Worm (Caenorhabditis elegans) whole organism, L4 larva: ENCODE data around the gene C18F10.2.

Experiments
- D1046.2 ChIP-seq: fragments of 200-800 bp; sonication (Bioruptor generic); IDR thresholded peaks from 2 replicates; pipeline ENCODE4 v1.3.6; 2022; ENCODE audit warnings: missing genetic modification characterization, missing compliant biosample characterization
- F44E2.7 ChIP-seq: fragments of 200-800 bp; sonication (Bioruptor generic); IDR thresholded peaks from 2 replicates; pipeline ENCODE4 v2.1.2; 2022; ENCODE audit warnings: missing genetic modification characterization, missing compliant biosample characterization
- R02D3.7 ChIP-seq: fragments of 150-350 bp; sonication (generic microtip); optimal IDR thresholded peaks from 3 replicates; lab custom pipeline; 2014; ENCODE audit warnings: missing biosample characterization, missing genetic modification characterization
- T26A8.4 ChIP-seq: fragments of 200-800 bp; sonication (Bioruptor generic); IDR thresholded peaks from 2 replicates; pipeline ENCODE4 v1.3.6; 2022; ENCODE audit warnings: missing genetic modification characterization, missing compliant biosample characterization
- Y48G9A.11 ChIP-seq: fragments of 200-800 bp; sonication (Bioruptor generic); IDR thresholded peaks from 2 replicates; pipeline ENCODE4 v1.3.6; 2022; ENCODE audit warnings: missing genetic modification reagents, missing genetic modification characterization, missing compliant biosample characterization
- ZK546.5 ChIP-seq, 2 experiments: sonication (generic microtip); optimal IDR thresholded peaks; 2 replicates each; lab custom pipeline; 2017; ENCODE audit warnings: missing biosample characterization in 2 of 2, missing genetic modification characterization in 2 of 2
- aha-1 ChIP-seq: fragments of 150-350 bp; peaks from one replicate; lab custom pipeline; 2014; ENCODE audit warnings: missing biosample characterization, missing genetic modification characterization
- aly-2 ChIP-seq: sonication (generic microtip); optimal IDR thresholded peaks from 2 replicates; lab custom pipeline; 2018; ENCODE audit warnings: missing biosample characterization, missing genetic modification characterization
- attf-4 ChIP-seq: sonication (generic microtip); optimal IDR thresholded peaks from 3 replicates; lab custom pipeline; 2017; ENCODE audit warnings: missing biosample characterization, missing genetic modification characterization
- ceh-20 ChIP-seq: fragments of 200-800 bp; sonication (Bioruptor generic); IDR thresholded peaks from 2 replicates; pipeline ENCODE4 v1.3.6; 2022; ENCODE audit warnings: missing genetic modification reagents, missing genetic modification characterization, missing compliant biosample characterization
- ces-1 ChIP-seq: fragments of 150-350 bp; sonication (generic microtip); optimal IDR thresholded peaks from 4 replicates; lab custom pipeline; 2014; ENCODE audit warnings: missing biosample characterization, missing genetic modification reagents, missing genetic modification characterization
- ctbp-1 ChIP-seq: fragments of 200-800 bp; sonication (Bioruptor generic); IDR thresholded peaks from 2 replicates; pipeline ENCODE4 v1.3.6; 2022; ENCODE audit warnings: missing genetic modification reagents, missing genetic modification characterization, missing compliant biosample characterization
- daf-16 ChIP-seq, 3 experiments: sonication (generic microtip); optimal IDR thresholded peaks; 2 replicates each; lab custom pipeline; 2016 to 2017; ENCODE audit warnings: missing genetic modification characterization in 3 of 3, missing genetic modification reagents in 3 of 3, mild to moderate bottlenecking in 2 of 3, missing compliant biosample characterization in 2 of 3, missing biosample characterization in 1 of 3, moderate library complexity in 1 of 3
- dmd-6 ChIP-seq: fragments of 200-800 bp; sonication (Bioruptor generic); IDR thresholded peaks from 2 replicates; pipeline ENCODE4 v1.3.6; 2022; ENCODE audit warnings: missing genetic modification reagents, missing genetic modification characterization, missing compliant biosample characterization
- gei-8 ChIP-seq: fragments of 200-800 bp; sonication (Bioruptor generic); optimal IDR thresholded peaks from 2 replicates; lab custom pipeline; 2018; ENCODE audit warnings: mild to moderate bottlenecking, missing genetic modification characterization, missing compliant biosample characterization
- hif-1 ChIP-seq, 2 experiments: sonication (generic microtip); optimal IDR thresholded peaks; 2 replicates each; lab custom pipeline; 2016 to 2017; ENCODE audit warnings: missing compliant biosample characterization in 2 of 2, missing genetic modification characterization in 2 of 2, missing genetic modification reagents in 2 of 2, missing genotype in 2 of 2, mild to moderate bottlenecking in 1 of 2
- hlh-30 ChIP-seq: sonication (generic microtip); optimal IDR thresholded peaks from 2 replicates; lab custom pipeline; 2017; ENCODE audit warnings: antibody characterized with exemption, mild to moderate bottlenecking, missing genetic modification characterization, missing compliant biosample characterization; ENCODE audit not compliant: insufficient read depth
- lin-1 ChIP-seq: fragments of 200-800 bp; sonication (Bioruptor generic); IDR thresholded peaks from 2 replicates; pipeline ENCODE4 v1.3.6; 2022; ENCODE audit warnings: missing genetic modification reagents, missing genetic modification characterization, missing compliant biosample characterization
- lin-15B ChIP-seq: fragments of 150-350 bp; sonication (generic microtip); optimal IDR thresholded peaks from 3 replicates; lab custom pipeline; 2014; ENCODE audit warnings: missing biosample characterization, missing genetic modification characterization
- lin-29 ChIP-seq: fragments of 200-800 bp; sonication (Bioruptor generic); IDR thresholded peaks from 2 replicates; pipeline ENCODE4 v1.3.6; 2022; ENCODE audit warnings: missing genetic modification reagents, missing genetic modification characterization, missing compliant biosample characterization
- lir-3 ChIP-seq: sonication (generic microtip); optimal IDR thresholded peaks from 2 replicates; lab custom pipeline; 2016; ENCODE audit warnings: mild to moderate bottlenecking, missing genetic modification characterization, missing compliant biosample characterization
- lsy-2 ChIP-seq, 2 experiments: fragments of 150-350 bp in 1 of 2; sonication (generic microtip) in 1 of 2; optimal IDR thresholded peaks; 2 replicates each; lab custom pipeline; 2014 to 2017; ENCODE audit warnings: missing biosample characterization in 2 of 2, missing genetic modification characterization in 2 of 2
- madf-5 ChIP-seq, 2 experiments: fragments of 200-800 bp; sonication (Bioruptor generic); IDR thresholded peaks; 2 replicates each; pipeline ENCODE4 v1.3.6; 2022; ENCODE audit warnings: missing compliant biosample characterization in 2 of 2, missing genetic modification characterization in 2 of 2
- mxl-3 ChIP-seq: fragments of 200-800 bp; sonication (Bioruptor generic); optimal IDR thresholded peaks from 2 replicates; lab custom pipeline; 2018; ENCODE audit warnings: mild to moderate bottlenecking, missing genetic modification characterization, missing compliant biosample characterization
- nhr-111 ChIP-seq: fragments of 200-800 bp; sonication (Bioruptor generic); optimal IDR thresholded peaks from 2 replicates; lab custom pipeline; 2018; ENCODE audit warnings: mild to moderate bottlenecking, missing genetic modification characterization, missing compliant biosample characterization
- nhr-28 ChIP-seq: fragments of 150-350 bp; optimal IDR thresholded peaks from 2 replicates; lab custom pipeline; 2014; ENCODE audit warnings: missing biosample characterization, missing genetic modification characterization
- nhr-41 ChIP-seq: fragments of 200-800 bp; sonication (Bioruptor generic); IDR thresholded peaks from 2 replicates; pipeline ENCODE4 v1.3.6; 2022; ENCODE audit warnings: missing genetic modification reagents, missing genetic modification characterization, missing compliant biosample characterization
- nhr-42 ChIP-seq: fragments of 200-800 bp; sonication (Bioruptor generic); IDR thresholded peaks from 2 replicates; pipeline ENCODE4 v1.3.6; 2022; ENCODE audit warnings: missing genetic modification characterization, missing compliant biosample characterization
- nhr-76 ChIP-seq: fragments of 150-350 bp; optimal IDR thresholded peaks from 2 replicates; lab custom pipeline; 2014; ENCODE audit warnings: missing biosample characterization, missing genetic modification characterization
- nhr-77 ChIP-seq: fragments of 150-350 bp; optimal IDR thresholded peaks from 2 replicates; lab custom pipeline; 2014; ENCODE audit warnings: missing biosample characterization, missing genetic modification characterization
- pqm-1 ChIP-seq: sonication (generic microtip); optimal IDR thresholded peaks from 2 replicates; lab custom pipeline; 2017; ENCODE audit warnings: missing biosample characterization, missing genetic modification characterization
- rbr-2 ChIP-seq: sonication (generic microtip); optimal IDR thresholded peaks from 2 replicates; lab custom pipeline; 2016; ENCODE audit warnings: missing genotype, missing genetic modification characterization, missing compliant biosample characterization
- skn-1 ChIP-seq: fragments of 150-350 bp; optimal IDR thresholded peaks from 2 replicates; lab custom pipeline; 2014; ENCODE audit warnings: missing biosample characterization, missing genetic modification characterization
- spr-1 ChIP-seq: sonication (generic microtip); optimal IDR thresholded peaks from 2 replicates; lab custom pipeline; 2016; ENCODE audit warnings: mild to moderate bottlenecking, missing genetic modification characterization, missing compliant biosample characterization
- unc-62 ChIP-seq, 3 experiments: fragments of 150-350 bp in 1 of 3; sonication (generic microtip); optimal IDR thresholded peaks in 2 of 3; peaks in 1 of 3; 1 replicate in 1 of 3; 2 replicates in 2 of 3; lab custom pipeline; 2014 to 2017; ENCODE audit warnings: missing biosample characterization in 3 of 3, missing genetic modification characterization in 3 of 3, missing genetic modification reagents in 3 of 3, missing genotype in 1 of 3
- zfp-2 ChIP-seq: sonication (generic microtip); optimal IDR thresholded peaks from 2 replicates; lab custom pipeline; 2016; ENCODE audit warnings: mild to moderate bottlenecking, missing genetic modification characterization, missing compliant biosample characterization
- zip-2 ChIP-seq: fragments of 150-350 bp; optimal IDR thresholded peaks from 2 replicates; lab custom pipeline; 2014; ENCODE audit warnings: missing biosample characterization, missing genetic modification characterization

The C18F10.2 gene

ce11 chrIII:6264447-6264846 lies 8.5 kb upstream of the C18F10.2 start, which contains the start of gene srg-5:
Gene srg-5 (minus strand): TSS chrIII:6264547.
- TF ChIP-seq ctbp-1 (GFP tag; lab: Robert Waterston, UW) = no peak

ce11 chrIII:6265911-6266310 lies 7.1 kb upstream of the C18F10.2 start, which contains the start of gene srg-6:
Gene srg-6 (minus strand): TSS chrIII:6266011.
- TF ChIP-seq ZK546.5 (tag; optimal IDR thresholded peaks at IDR 0.05; lab: Kevin White, UChicago) (no peak), Y48G9A.11 (GFP tag; lab: Robert Waterston, UW) (no peak), nhr-28 (tag; lab: Kevin White, UChicago) (no peak), nhr-76 (tag; lab: Kevin White, UChicago) (no peak), attf-4 (tag; lab: Kevin White, UChicago) (no peak), hif-1 (tag; optimal IDR thresholded peaks at IDR 0.05; lab: Kevin White, UChicago) (no peak), hlh-30 (no peak), spr-1 (tag; lab: Kevin White, UChicago) (no peak), nhr-41 (GFP tag; lab: Robert Waterston, UW) (no peak), lin-1 (GFP tag; lab: Robert Waterston, UW) (no peak), zfp-2 (tag; lab: Kevin White, UChicago) (no peak), ces-1 (GFP tag; lab: Kevin White, UChicago) (no peak), zip-2 (tag; lab: Kevin White, UChicago) (no peak), D1046.2 (no peak)
- TF ChIP-seq, all 104 proteins: peak for 0

DNA sequence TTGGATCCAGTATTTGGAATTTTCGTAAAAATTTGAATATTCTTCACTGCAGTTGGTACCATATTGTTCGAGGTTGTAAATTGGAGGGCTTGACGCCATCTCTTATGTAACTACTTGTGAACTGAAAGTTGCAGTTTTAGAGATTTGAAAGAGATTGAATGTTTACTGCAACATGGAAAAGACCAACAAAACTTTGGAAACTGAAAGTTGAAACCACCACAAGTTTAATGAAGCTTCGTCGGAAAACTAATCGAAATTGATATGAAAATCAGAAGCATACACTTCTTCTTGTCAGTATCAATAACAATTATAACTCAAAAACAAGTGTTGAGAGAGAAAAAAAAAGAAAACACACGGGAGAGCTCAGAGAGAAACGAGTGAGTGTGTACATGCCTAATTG lies 4.9 kb upstream of the C18F10.2 start, which contains the start of gene srg-7:
srg-7 (minus strand) TSS at position 101 of the 400 bp plus-strand sequence.
- TF ChIP-seq skn-1 (tag; lab: Kevin White, UChicago) (no peak), dmd-6 (no peak), attf-4 (tag; lab: Kevin White, UChicago) (no peak), F44E2.7 (no peak), lin-15B (tag; lab: Kevin White, UChicago) (no peak), nhr-28 (tag; lab: Kevin White, UChicago) (no peak), R02D3.7 (tag; lab: Kevin White, UChicago) (no peak), nhr-41 (GFP tag; lab: Robert Waterston, UW) (no peak), gei-8 (GFP tag; lab: Kevin White, UChicago) (no peak), nhr-77 (tag; lab: Kevin White, UChicago) (no peak), rbr-2 (tag; lab: Kevin White, UChicago) (no peak), pqm-1 (tag; lab: Kevin White, UChicago) (no peak), nhr-111 (GFP tag; lab: Kevin White, UChicago) (no peak), nhr-76 (tag; lab: Kevin White, UChicago) (no peak), ceh-20 (GFP tag; lab: Robert Waterston, UW) (no peak), aly-2 (tag; lab: Kevin White, UChicago) (no peak), lsy-2 (tag; optimal IDR thresholded peaks at IDR 0.05; lab: Kevin White, UChicago) (no peak), madf-5 (GFP tag; IDR thresholded peaks at IDR 0.05; lab: Robert Waterston, UW) (no peak), T26A8.4 (no peak)

ce11 chrIII:6270277-6270676 lies 2.7 kb upstream of the C18F10.2 start, which contains the start of gene srg-3:
Gene srg-3 (minus strand): TSS chrIII:6270377.
- TF ChIP-seq lsy-2 (tag; optimal IDR thresholded peaks at IDR 0.05; lab: Kevin White, UChicago) (no peak), mxl-3 (GFP tag; lab: Kevin White, UChicago) (no peak), unc-62 (GFP tag; optimal IDR thresholded peaks at IDR 0.05 in 1 of 2; lab: Kevin White, UChicago) (peak in 1 of 2 experiments; percentile 47), unc-62 (tag; optimal IDR thresholded peaks at IDR 0.05; lab: Kevin White, UChicago) (no peak), nhr-42 (GFP tag; lab: Robert Waterston, UW) (no peak), spr-1 (tag; lab: Kevin White, UChicago) (no peak), lir-3 (tag; lab: Kevin White, UChicago) (no peak), lin-29 (GFP tag; lab: Robert Waterston, UW) (no peak), daf-16 (GFP tag; optimal IDR thresholded peaks at IDR 0.05; lab: Kevin White, UChicago) (no peak), daf-16 (tag; optimal IDR thresholded peaks at IDR 0.05; lab: Kevin White, UChicago) (no peak), aha-1 (peak; percentile 33)
